Fruit fly (Drosophila melanogaster): ENCODE measurements around the gene Ude.

Ude gene

DNA sequence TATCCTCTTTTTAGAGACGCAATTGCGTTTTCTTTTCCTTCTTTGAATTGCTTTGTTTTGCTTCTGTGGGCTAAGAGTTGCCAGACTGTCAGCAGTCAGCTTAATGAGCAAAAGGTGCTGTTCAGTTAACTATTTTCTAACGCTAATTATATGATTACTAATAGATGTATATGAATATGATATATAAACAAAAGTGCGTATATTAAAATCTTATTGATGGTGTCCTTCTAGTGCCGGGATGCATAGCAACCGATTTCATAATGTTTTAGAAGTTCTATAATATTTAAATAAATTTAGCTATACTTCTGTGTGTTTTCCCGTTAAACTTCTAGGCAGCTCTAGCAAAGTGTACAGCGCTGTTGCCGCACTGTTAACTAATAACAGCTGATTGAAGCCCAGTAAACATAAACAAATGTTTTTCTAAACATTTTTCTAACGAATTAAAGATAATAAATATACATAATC, 30.5 kb upstream of the Ude start, which contains the start of the genes Kaz and CG43273 (continued):
- TF ChIP-seq Meics (GFP tag; optimal IDR thresholded peaks at IDR 0.05) = peak; percentile 58
- no peak for TF ChIP-seq Neu2 (GFP tag; optimal IDR thresholded peaks at IDR 0.05; ENCODE audit: borderline replicate concordance)
- no peak for TF ChIP-seq exex (tag; optimal IDR thresholded peaks at IDR 0.05)
- TF ChIP-seq CG14667 (GFP tag; IDR thresholded peaks at IDR 0.05) = no peak
- peak; percentile 67 for TF ChIP-seq bcd (GFP tag; optimal IDR thresholded peaks at IDR 0.05)
- TF ChIP-seq D19B (GFP tag; optimal IDR thresholded peaks at IDR 0.05) = no peak
- TF ChIP-seq CG17385 (GFP tag; optimal IDR thresholded peaks at IDR 0.05) = no peak
- peak; percentile 36; the same call in 1 of the 2 replicates for TF ChIP-seq al (GFP tag; IDR thresholded peaks at IDR 0.05)
- TF ChIP-seq CG13296 (GFP tag; optimal IDR thresholded peaks at IDR 0.05) = no peak
- TF ChIP-seq tna (GFP tag; IDR thresholded peaks at IDR 0.05; ENCODE audit: partially characterized antibody) = no peak
- TF ChIP-seq nom (GFP tag; optimal IDR thresholded peaks at IDR 0.05) = no peak
- no peak for TF ChIP-seq Dad (GFP tag; optimal IDR thresholded peaks at IDR 0.05)
- no peak for TF ChIP-seq Lhr (GFP tag; optimal IDR thresholded peaks at IDR 0.05)
- peak; percentile 44 for TF ChIP-seq CG10462 (GFP tag; optimal IDR thresholded peaks at IDR 0.05)
- TF ChIP-seq CG12219 (GFP tag; optimal IDR thresholded peaks at IDR 0.05) = no peak
- no peak for TF ChIP-seq CG14860 (GFP tag; IDR thresholded peaks at IDR 0.05; ENCODE audit: partially characterized antibody)
- TF ChIP-seq bab2 (GFP tag; optimal IDR thresholded peaks at IDR 0.05) = no peak
- peak; percentile 48 for TF ChIP-seq Hr3 (GFP tag; optimal IDR thresholded peaks at IDR 0.05)
- TF ChIP-seq Hand (GFP tag; optimal IDR thresholded peaks at IDR 0.05) = no peak
- no peak for TF ChIP-seq Atf-2 (GFP tag; optimal IDR thresholded peaks at IDR 0.05)
- no peak for TF ChIP-seq CG1832 (GFP tag; optimal IDR thresholded peaks at IDR 0.05)
- no peak for TF ChIP-seq CG1603 (tag; optimal IDR thresholded peaks at IDR 0.05)
- no peak for TF ChIP-seq tap (tag; optimal IDR thresholded peaks at IDR 0.05)
- TF ChIP-seq Usf (GFP tag; optimal IDR thresholded peaks at IDR 0.05) = no peak
- no peak for TF ChIP-seq wek (GFP tag; optimal IDR thresholded peaks at IDR 0.05)
- peak; percentile 69 for TF ChIP-seq vvl (GFP tag; IDR thresholded peaks at IDR 0.05)
- no peak for TF ChIP-seq CG16863 (GFP tag; optimal IDR thresholded peaks at IDR 0.05)
- TF ChIP-seq jigr1 (GFP tag; IDR thresholded peaks at IDR 0.05) = no peak
- no peak for TF ChIP-seq CG3407 (GFP tag; optimal IDR thresholded peaks at IDR 0.05)
- TF ChIP-seq E2f2 (GFP tag; IDR thresholded peaks at IDR 0.05) = no peak
- TF ChIP-seq CG8765 (GFP tag; IDR thresholded peaks at IDR 0.05) = no peak
- no peak for TF ChIP-seq Dref (GFP tag; IDR thresholded peaks at IDR 0.05)
- TF ChIP-seq ind (GFP tag; optimal IDR thresholded peaks at IDR 0.05) = peak; percentile 56
- peak; percentile 73 for TF ChIP-seq CG9817 (tag; optimal IDR thresholded peaks at IDR 0.05)
- no peak for TF ChIP-seq unpg (GFP tag; optimal IDR thresholded peaks at IDR 0.05)
- no peak for TF ChIP-seq CG8281 (tag; optimal IDR thresholded peaks at IDR 0.05)
- peak; percentile 43 for TF ChIP-seq CG15601 (tag; optimal IDR thresholded peaks at IDR 0.05)
- TF ChIP-seq Hey (tag; optimal IDR thresholded peaks at IDR 0.05) = no peak
- no peak for TF ChIP-seq CrebB (tag; optimal IDR thresholded peaks at IDR 0.05)
- TF ChIP-seq Hsf (GFP tag; optimal IDR thresholded peaks at IDR 0.05) = peak; percentile 42
- TF ChIP-seq CG4360 (GFP tag; IDR thresholded peaks at IDR 0.05) = no peak
- TF ChIP-seq CG18476 (GFP tag; optimal IDR thresholded peaks at IDR 0.05) = peak; percentile 31
- TF ChIP-seq sna (GFP tag; IDR thresholded peaks at IDR 0.05; ENCODE audit: partially characterized antibody) = 0 out of 2 replicates have a peak, but pooled peaks have one; percentile 11
- TF ChIP-seq CG17829 (tag; optimal IDR thresholded peaks at IDR 0.05) = peak; percentile 73
- TF ChIP-seq CG10147 (GFP tag; optimal IDR thresholded peaks at IDR 0.05) = no peak
- TF ChIP-seq CG10274 (GFP tag; optimal IDR thresholded peaks at IDR 0.05) = no peak
- TF ChIP-seq kah (GFP tag; optimal IDR thresholded peaks at IDR 0.05) = no peak
- TF ChIP-seq en (GFP tag; optimal IDR thresholded peaks at IDR 0.05) = no peak
- TF ChIP-seq Abd-B (GFP tag; optimal IDR thresholded peaks at IDR 0.05) = peak; percentile 81
- no peak for TF ChIP-seq HHEX (GFP tag; optimal IDR thresholded peaks at IDR 0.05)

All from whole organism, embryonic.